Fruit fly (Drosophila melanogaster): ENCODE measurements around the gene sstn.
A peak's percentile ranks its signal among the peaks of the same experiment; 100 is the strongest.

sstn gene

dm6 chr3L:15116536-15116935, 22.0 kb upstream of the sstn start, which contains the start of gene Cep135 (continued):
- TF ChIP-seq CG15601 (tag; optimal IDR thresholded peaks at IDR 0.05) (peak; percentile 100), MESR4 (GFP tag; optimal IDR thresholded peaks at IDR 0.05) (peak; percentile 15), luna (GFP tag; optimal IDR thresholded peaks at IDR 0.05) (no peak), Xrp1 (GFP tag; IDR thresholded peaks at IDR 0.05) (no peak), ato (GFP tag; IDR thresholded peaks at IDR 0.05; ENCODE audit: partially characterized antibody) (peak; percentile 92), HLH54F (GFP tag; optimal IDR thresholded peaks at IDR 0.05) (no peak), CG12236 (GFP tag; optimal IDR thresholded peaks at IDR 0.05) (no peak), CG31388 (GFP tag; optimal IDR thresholded peaks at IDR 0.05) (no peak), fd102C (GFP tag; optimal IDR thresholded peaks at IDR 0.05) (no peak), gsb (GFP tag; IDR thresholded peaks at IDR 0.05) (no peak), CG17829 (tag; optimal IDR thresholded peaks at IDR 0.05) (peak; percentile 17), Dll (GFP tag; IDR thresholded peaks at IDR 0.05; ENCODE audit: partially characterized antibody) (peak; percentile 92), nerfin-1 (tag; optimal IDR thresholded peaks at IDR 0.05) (no peak), bsh (GFP tag; optimal IDR thresholded peaks at IDR 0.05) (no peak), inv (GFP tag; IDR thresholded peaks at IDR 0.05; ENCODE audit: partially characterized antibody) (peak; percentile 66), zen (tag; optimal IDR thresholded peaks at IDR 0.05) (no peak), CG3163 (GFP tag; optimal IDR thresholded peaks at IDR 0.05) (no peak)

dm6 chr3L:15113257-15113656, 18.7 kb upstream of the sstn start, which contains the start of gene CG13458:
Gene CG13458, plus strand, starts transcription at chr3L:15113557.
- TF ChIP-seq ro (GFP tag; IDR thresholded peaks at IDR 0.05) (no peak), CG10431 (GFP tag; optimal IDR thresholded peaks at IDR 0.05) (no peak), lbe (GFP tag; optimal IDR thresholded peaks at IDR 0.05) (no peak), z (GFP tag; IDR thresholded peaks at IDR 0.05) (no peak), CG34224 (GFP tag; IDR thresholded peaks at IDR 0.05; ENCODE audit: partially characterized antibody) (no peak), chif (GFP tag; optimal IDR thresholded peaks at IDR 0.05) (no peak), Ptx1 (GFP tag; IDR thresholded peaks at IDR 0.05) (no peak), CG17186 (GFP tag; optimal IDR thresholded peaks at IDR 0.05) (no peak), CG15601 (tag; optimal IDR thresholded peaks at IDR 0.05) (no peak), CG11560 (tag; IDR thresholded peaks at IDR 0.05) (no peak), CG12236 (GFP tag; optimal IDR thresholded peaks at IDR 0.05) (no peak)

dm6 chr3L:15108948-15109347, 14.4 kb upstream of the sstn start:
- TF ChIP-seq sisA (GFP tag; IDR thresholded peaks at IDR 0.05), result no peak
- no peak for TF ChIP-seq caup (GFP tag; optimal IDR thresholded peaks at IDR 0.05; ENCODE audit: severe bottlenecking)
- no peak for TF ChIP-seq CG32772 (GFP tag; IDR thresholded peaks at IDR 0.05)
- peak; percentile 68 for TF ChIP-seq Sry-β (GFP tag; optimal IDR thresholded peaks at IDR 0.05)
- peak; percentile 20 for TF ChIP-seq Ets65A (GFP tag)
- no peak for TF ChIP-seq ara (GFP tag; IDR thresholded peaks at IDR 0.05)
- TF ChIP-seq ato (GFP tag; IDR thresholded peaks at IDR 0.05; ENCODE audit: partially characterized antibody), result no peak
- peak; percentile 12 for TF ChIP-seq CG18262 (tag; optimal IDR thresholded peaks at IDR 0.05)
- TF ChIP-seq nom (GFP tag; optimal IDR thresholded peaks at IDR 0.05), result no peak
- no peak for TF ChIP-seq NFAT (GFP tag; IDR thresholded peaks at IDR 0.05)
- TF ChIP-seq disco-r (GFP tag; optimal IDR thresholded peaks at IDR 0.05), result no peak

DNA sequence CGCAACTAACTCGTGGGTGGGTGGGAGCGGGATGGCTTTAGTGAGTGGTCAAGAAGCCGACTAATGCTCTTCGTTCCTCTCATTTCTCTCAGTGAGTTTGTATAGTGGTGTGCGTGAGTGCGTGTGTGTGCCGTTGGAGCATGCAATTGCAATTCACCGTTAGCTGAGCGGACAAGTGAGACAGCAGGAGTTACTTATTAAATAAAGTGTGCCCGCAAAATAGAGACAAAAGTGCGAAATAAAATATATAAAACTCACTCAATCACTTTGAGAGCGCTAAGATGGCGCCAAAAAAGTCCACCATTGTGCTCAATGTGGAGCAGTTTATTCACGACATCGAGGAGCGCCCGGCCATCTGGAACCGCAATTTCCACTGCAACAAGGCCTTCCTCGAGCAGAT, 14.0 kb upstream of the sstn start:
- peak; percentile 37; the same call in 1 of the 3 replicates for TF ChIP-seq z (GFP tag; IDR thresholded peaks at IDR 0.05)
- no peak for TF ChIP-seq slou (GFP tag; optimal IDR thresholded peaks at IDR 0.05)
